Worm (Caenorhabditis elegans) whole organism, young adult: ENCODE data around the gene B0024.15.
A peak's percentile ranks its signal among the peaks of the same experiment; 100 is the strongest.

Experiments
- B0019.2 ChIP-seq: fragments of 200-800 bp; sonication (Bioruptor generic); conservative IDR thresholded peaks from 2 replicates; pipeline ENCODE4 v1.3.6; 2022; ENCODE audit warnings: missing genetic modification reagents, missing genetic modification characterization, missing compliant biosample characterization
- B0336.3 ChIP-seq: fragments of 200-800 bp; sonication (Bioruptor generic); IDR thresholded peaks from 2 replicates; pipeline ENCODE4 v1.3.6; 2022; ENCODE audit warnings: missing genetic modification characterization, missing compliant biosample characterization
- F22D6.2 ChIP-seq: sonication (generic microtip); optimal IDR thresholded peaks from 2 replicates; lab custom pipeline; 2016; ENCODE audit warnings: mild to moderate bottlenecking, missing genetic modification characterization, missing compliant biosample characterization
- F23B12.7 ChIP-seq: sonication (generic microtip); optimal IDR thresholded peaks from 2 replicates; lab custom pipeline; 2017; ENCODE audit warnings: missing genetic modification characterization, mild to moderate bottlenecking, missing compliant biosample characterization, antibody characterized with exemption, moderate library complexity; ENCODE audit not compliant: insufficient read depth
- F33H1.4 ChIP-seq: fragments of 200-800 bp; sonication (Bioruptor generic); IDR thresholded peaks from 2 replicates; pipeline ENCODE4 v1.3.6; 2022; ENCODE audit warnings: missing genetic modification reagents, missing genetic modification characterization, missing compliant biosample characterization
- F37B4.10 ChIP-seq: fragments of 200-800 bp; sonication (Bioruptor generic); IDR thresholded peaks from 2 replicates; pipeline ENCODE4 v1.3.6; 2022; ENCODE audit warnings: missing genetic modification characterization, missing compliant biosample characterization
- F39B2.1 ChIP-seq: fragments of 200-800 bp; sonication (Bioruptor generic); IDR thresholded peaks from 2 replicates; pipeline ENCODE4 v1.3.6; 2022; ENCODE audit warnings: missing genetic modification reagents, missing genetic modification characterization, missing compliant biosample characterization
- F57C9.4 ChIP-seq: sonication (generic microtip); optimal IDR thresholded peaks from 2 replicates; lab custom pipeline; 2017; ENCODE audit warnings: mild to moderate bottlenecking, missing genetic modification characterization, missing compliant biosample characterization
- T07F8.4 ChIP-seq: sonication (generic microtip); optimal IDR thresholded peaks from 2 replicates; lab custom pipeline; 2016; ENCODE audit warnings: mild to moderate bottlenecking, missing genetic modification characterization, moderate library complexity, missing compliant biosample characterization
- Y53F4B.3 ChIP-seq: fragments of 200-800 bp; sonication (Bioruptor generic); IDR thresholded peaks from 2 replicates; pipeline ENCODE4 v1.3.6; 2022; ENCODE audit warnings: missing genetic modification reagents, missing genetic modification characterization, missing compliant biosample characterization
- aptf-3 ChIP-seq: fragments of 200-800 bp; sonication (Bioruptor generic); IDR thresholded peaks from 2 replicates; pipeline ENCODE4 v1.3.6; 2022; ENCODE audit warnings: missing genetic modification characterization, missing compliant biosample characterization
- cebp-1 ChIP-seq, 2 experiments: fragments of 200-800 bp in 1 of 2; sonication (Bioruptor generic) in 1 of 2; sonication (generic microtip) in 1 of 2; IDR thresholded peaks in 1 of 2; optimal IDR thresholded peaks in 1 of 2; 2 replicates each; pipeline versions ENCODE4 v1.3.6 to Lab custom; 2017 to 2022; ENCODE audit warnings: missing compliant biosample characterization in 2 of 2, missing genetic modification characterization in 2 of 2, mild to moderate bottlenecking in 1 of 2, missing genetic modification reagents in 1 of 2, moderate library complexity in 1 of 2
- ceh-27 ChIP-seq: fragments of 200-800 bp; sonication (Bioruptor generic); optimal IDR thresholded peaks from 2 replicates; lab custom pipeline; 2018; ENCODE audit warnings: mild to moderate bottlenecking, missing genetic modification characterization, moderate library complexity, missing compliant biosample characterization
- ceh-40 ChIP-seq: fragments of 200-800 bp; sonication (Bioruptor generic); IDR thresholded peaks from 2 replicates; pipeline ENCODE4 v1.3.6; 2022; ENCODE audit warnings: missing genetic modification characterization, missing compliant biosample characterization
- ceh-58 ChIP-seq: fragments of 200-800 bp; sonication (Bioruptor generic); IDR thresholded peaks from 2 replicates; pipeline ENCODE4 v1.3.6; 2022; ENCODE audit warnings: missing genetic modification characterization, missing compliant biosample characterization
- ceh-91 ChIP-seq: fragments of 200-800 bp; sonication (Bioruptor generic); IDR thresholded peaks from 2 replicates; pipeline ENCODE4 v1.3.6; 2022; ENCODE audit warnings: missing genetic modification reagents, missing genetic modification characterization, missing compliant biosample characterization
- die-1 ChIP-seq: sonication (generic microtip); optimal IDR thresholded peaks from 2 replicates; lab custom pipeline; 2016; ENCODE audit warnings: missing genotype, mild to moderate bottlenecking, missing genetic modification characterization, missing compliant biosample characterization
- dpff-1 ChIP-seq: sonication (generic microtip); optimal IDR thresholded peaks from 2 replicates; lab custom pipeline; 2017; ENCODE audit warnings: mild to moderate bottlenecking, missing genetic modification characterization, missing compliant biosample characterization
- hlh-26 ChIP-seq: fragments of 200-800 bp; sonication (Bioruptor generic); conservative IDR thresholded peaks from 2 replicates; pipeline ENCODE4 v1.3.6; 2022; ENCODE audit warnings: missing genetic modification reagents, missing genetic modification characterization, missing compliant biosample characterization
- hrde-1 ChIP-seq: sonication (generic microtip); optimal IDR thresholded peaks from 2 replicates; lab custom pipeline; 2016; ENCODE audit warnings: missing genetic modification characterization, mild to moderate bottlenecking, missing compliant biosample characterization, moderate library complexity, missing genotype, missing genetic modification reagents, borderline replicate concordance
- hsf-1 ChIP-seq: fragments of 200-800 bp; sonication (Bioruptor generic); IDR thresholded peaks from 2 replicates; pipeline ENCODE4 v1.3.6; 2022; ENCODE audit warnings: missing genetic modification reagents, missing genetic modification characterization, missing compliant biosample characterization
- lin-26 ChIP-seq: fragments of 200-800 bp; sonication (Bioruptor generic); IDR thresholded peaks from 2 replicates; pipeline ENCODE4 v1.3.6; 2022; ENCODE audit warnings: missing genetic modification reagents, missing genetic modification characterization, missing compliant biosample characterization
- lin-54 ChIP-seq: fragments of 200-800 bp; sonication (Bioruptor generic); optimal IDR thresholded peaks from 2 replicates; lab custom pipeline; 2018; ENCODE audit warnings: mild to moderate bottlenecking, missing genetic modification characterization, missing compliant biosample characterization
- madf-10 ChIP-seq: sonication (generic microtip); optimal IDR thresholded peaks from 2 replicates; lab custom pipeline; 2016; ENCODE audit warnings: mild to moderate bottlenecking, missing genetic modification characterization, missing compliant biosample characterization
- madf-8 ChIP-seq: fragments of 200-800 bp; sonication (Bioruptor generic); conservative IDR thresholded peaks from 2 replicates; pipeline ENCODE4 v1.3.6; 2022; ENCODE audit warnings: missing genetic modification reagents, missing genetic modification characterization, missing compliant biosample characterization
- nfya-1 ChIP-seq: sonication (generic microtip); optimal IDR thresholded peaks from 2 replicates; lab custom pipeline; 2017; ENCODE audit warnings: antibody characterized with exemption, missing compliant biosample characterization, missing genetic modification characterization, borderline replicate concordance; ENCODE audit not compliant: insufficient read depth
- nfya-2 ChIP-seq: fragments of 200-800 bp; sonication (Bioruptor generic); IDR thresholded peaks from 2 replicates; pipeline ENCODE4 v1.3.6; 2022; ENCODE audit warnings: missing genetic modification reagents, missing genetic modification characterization, missing compliant biosample characterization
- nhr-120 ChIP-seq: fragments of 200-800 bp; sonication (Bioruptor generic); IDR thresholded peaks from 2 replicates; pipeline ENCODE4 v1.3.6; 2022; ENCODE audit warnings: missing genetic modification characterization, missing compliant biosample characterization
- nhr-80 ChIP-seq: sonication (generic microtip); optimal IDR thresholded peaks from 2 replicates; lab custom pipeline; 2016; ENCODE audit warnings: missing genetic modification characterization, missing compliant biosample characterization
- nhr-90 ChIP-seq: sonication (generic microtip); optimal IDR thresholded peaks from 2 replicates; lab custom pipeline; 2016; ENCODE audit warnings: missing genotype, mild to moderate bottlenecking, missing genetic modification characterization, missing compliant biosample characterization
- somi-1 ChIP-seq: fragments of 200-800 bp; sonication (Bioruptor generic); optimal IDR thresholded peaks from 2 replicates; lab custom pipeline; 2018; ENCODE audit warnings: mild to moderate bottlenecking, missing genetic modification characterization, missing compliant biosample characterization
- tbx-9 ChIP-seq: sonication (generic microtip); optimal IDR thresholded peaks from 2 replicates; lab custom pipeline; 2016; ENCODE audit warnings: borderline replicate concordance, missing genetic modification characterization, inconsistent platforms, missing compliant biosample characterization
- unc-62 ChIP-seq: fragments of 150-350 bp; optimal IDR thresholded peaks from 2 replicates; lab custom pipeline; 2014; ENCODE audit warnings: missing biosample characterization, missing genetic modification reagents, missing genetic modification characterization

The B0024.15 gene

DNA sequence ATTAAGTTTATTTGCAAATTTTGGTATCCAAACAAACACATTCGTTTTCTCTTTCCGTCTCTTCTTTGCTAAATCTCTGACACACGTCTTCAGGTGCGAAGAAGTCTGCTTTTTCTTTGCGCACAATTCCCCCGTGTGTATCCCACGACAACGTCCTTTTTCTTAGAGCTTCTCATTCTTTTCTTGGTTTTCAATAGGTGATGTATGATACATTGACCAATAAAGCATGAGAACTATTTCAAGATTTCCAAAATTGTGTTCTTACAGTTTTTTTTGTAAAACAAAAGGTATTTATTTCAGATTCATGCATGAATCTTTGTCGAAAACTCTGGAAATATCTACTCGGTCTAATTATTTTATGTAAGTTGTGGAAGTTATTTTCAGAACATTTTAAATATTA lies at the start of gene B0024.15:
Gene B0024.15 (plus strand): TSS at position 301 of the 400 bp plus-strand sequence.
- TF ChIP-seq madf-10 (tag; lab: Kevin White, UChicago) (no peak), dpff-1 (no peak), B0019.2 (no peak)

DNA sequence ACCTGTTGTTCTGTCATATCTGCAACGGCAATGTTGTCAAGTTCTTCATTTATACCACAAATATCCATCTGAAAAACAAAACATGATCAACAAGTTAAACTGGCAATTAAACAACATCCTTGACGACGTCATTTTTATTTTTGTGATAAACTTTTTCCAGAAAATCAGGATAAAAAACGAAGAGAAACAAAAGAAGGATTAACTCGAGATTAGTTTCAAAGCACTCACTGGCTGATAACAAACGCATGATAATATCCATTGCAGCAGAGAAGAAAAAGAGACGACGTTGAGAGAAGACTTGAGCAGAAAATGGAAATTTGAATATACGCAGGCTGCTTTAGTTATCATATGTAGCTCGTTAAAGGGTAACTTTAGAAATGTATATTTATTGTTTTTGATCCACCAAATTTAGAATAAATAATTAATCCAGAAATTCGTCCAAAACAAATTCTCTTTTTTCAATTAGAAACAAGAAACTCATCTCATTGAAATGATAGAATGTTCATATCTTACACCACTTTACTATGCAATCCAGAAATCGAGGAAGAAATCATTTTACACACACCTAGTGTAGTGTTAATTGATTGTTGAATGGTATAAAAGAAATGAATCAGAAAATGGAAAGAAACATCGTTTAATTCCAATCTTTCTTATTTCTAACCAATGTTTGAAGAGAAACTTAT lies 48.6 kb upstream of the B0024.15 start, which contains the start of the genes C12D8.21 and col-148:
Gene C12D8.21 (minus strand): TSS at position 68 of the 683 bp plus-strand sequence.
Gene col-148 (plus strand): TSS at position 633 of the 683 bp plus-strand sequence.
- TF ChIP-seq T07F8.4 (tag; lab: Kevin White, UChicago) (no peak), Y53F4B.3 (no peak), madf-8 (GFP tag; lab: Robert Waterston, UW) (no peak), B0336.3 (no peak), die-1 (tag; lab: Kevin White, UChicago) (no peak), hlh-26 (GFP tag; lab: Robert Waterston, UW) (no peak), F23B12.7 (tag; lab: Kevin White, UChicago) (no peak)

DNA sequence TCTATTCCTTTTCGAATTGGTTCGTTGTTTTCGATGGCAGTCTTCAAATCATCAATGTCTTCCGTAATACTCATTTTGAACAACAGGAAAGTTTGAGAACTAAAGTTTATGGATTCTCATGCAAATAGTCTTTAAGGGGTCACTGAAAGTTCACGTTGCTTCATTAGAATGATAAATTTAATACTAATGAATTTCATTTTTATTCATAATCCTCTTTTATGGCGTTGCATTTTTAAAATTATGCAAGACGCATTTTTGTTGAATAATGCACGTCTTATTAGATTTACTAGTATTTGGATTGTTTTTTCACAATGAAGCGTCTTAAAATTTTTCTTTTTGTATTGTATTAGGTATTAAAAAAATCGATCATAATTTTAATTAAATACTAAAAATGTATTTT lies 46.7 kb upstream of the B0024.15 start, which contains the start of gene C12D8.9:
Gene C12D8.9 (minus strand): TSS at position 101 of the 400 bp plus-strand sequence.
- TF ChIP-seq nfya-1 (no peak), F33H1.4 (no peak), nhr-120 (no peak), ceh-58 (no peak), F57C9.4 (tag; lab: Kevin White, UChicago) (no peak), dpff-1 (no peak), F39B2.1 (GFP tag; lab: Robert Waterston, UW) (no peak)

DNA sequence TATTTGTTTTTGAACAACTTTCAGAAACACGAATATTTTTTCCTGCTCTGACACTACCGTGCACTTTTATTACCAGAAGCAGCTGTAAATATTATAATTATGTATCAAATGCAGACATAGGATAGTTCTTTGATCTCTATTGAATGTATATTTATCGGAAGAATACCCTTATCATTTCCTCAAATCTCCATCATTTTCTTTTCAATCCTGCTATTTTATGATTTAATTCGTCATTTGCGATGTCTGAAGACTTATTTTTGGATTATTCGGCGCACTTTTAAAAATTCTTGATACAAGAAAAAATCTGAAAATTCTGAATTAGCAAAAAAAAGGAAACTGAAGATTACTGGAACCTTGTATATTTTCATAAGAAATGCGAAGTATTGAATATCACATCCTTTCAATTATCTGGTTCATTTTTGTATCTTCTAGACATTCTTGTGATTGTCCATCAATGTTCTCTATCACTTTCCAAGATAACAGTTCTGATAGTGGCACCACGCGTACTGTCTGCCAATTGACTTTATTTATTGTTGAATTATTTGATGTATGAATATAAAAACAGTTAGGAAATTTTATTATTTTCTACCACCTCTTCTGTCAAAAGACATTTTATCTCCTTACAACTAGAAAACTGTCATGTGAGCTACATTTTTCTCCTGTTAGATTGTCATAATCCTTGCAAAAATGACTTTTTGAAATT lies 45.7 kb upstream of the B0024.15 start:
- TF ChIP-seq ceh-40 (GFP tag; lab: Robert Waterston, UW) (no peak), nhr-80 (peak; percentile 61), lin-54 (GFP tag; lab: Kevin White, UChicago) (no peak), hrde-1 (no peak), somi-1 (GFP tag; lab: Kevin White, UChicago) (no peak), hlh-26 (GFP tag; lab: Robert Waterston, UW) (no peak), cebp-1 (GFP tag; IDR thresholded peaks at IDR 0.05; lab: Robert Waterston, UW) (no peak), cebp-1 (tag; optimal IDR thresholded peaks at IDR 0.05; lab: Kevin White, UChicago) (no peak), F37B4.10 (GFP tag; lab: Robert Waterston, UW) (no peak), aptf-3 (GFP tag; lab: Robert Waterston, UW) (no peak)
- TF ChIP-seq, all 124 proteins: peak for 1

DNA sequence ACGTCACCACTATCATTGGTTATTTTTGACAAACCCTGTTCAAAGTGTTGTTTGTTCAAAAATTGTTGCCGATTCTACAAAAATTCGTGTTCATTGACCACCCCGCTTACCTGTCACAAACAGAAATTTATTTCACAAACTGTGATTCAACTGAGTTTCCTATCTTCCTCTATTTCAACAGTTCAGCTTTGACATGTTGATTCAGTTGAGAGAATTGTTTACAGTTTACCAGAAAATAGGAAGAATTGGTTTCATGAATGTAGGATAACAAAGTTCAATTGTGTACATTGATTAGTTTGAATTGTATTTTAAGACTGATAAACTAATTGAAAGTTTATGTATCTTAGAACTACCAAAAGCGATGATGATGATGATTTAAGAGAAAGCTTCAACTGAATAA lies 44.2 kb upstream of the B0024.15 start:
- TF ChIP-seq hsf-1: no peak
- TF ChIP-seq cebp-1 (GFP tag; IDR thresholded peaks at IDR 0.05; lab: Robert Waterston, UW): no peak
- peak; percentile 34 for TF ChIP-seq cebp-1 (tag; optimal IDR thresholded peaks at IDR 0.05; lab: Kevin White, UChicago)
- peak; percentile 91 for TF ChIP-seq unc-62
- TF ChIP-seq nfya-2 (GFP tag; lab: Robert Waterston, UW): no peak
- TF ChIP-seq F57C9.4 (tag; lab: Kevin White, UChicago): no peak
- no peak for TF ChIP-seq nhr-90 (tag; lab: Kevin White, UChicago)
- no peak for TF ChIP-seq F22D6.2
- no peak for TF ChIP-seq F23B12.7 (tag; lab: Kevin White, UChicago)
- TF ChIP-seq ceh-27: no peak
- TF ChIP-seq lin-26 (GFP tag; lab: Robert Waterston, UW): no peak
- no peak for TF ChIP-seq tbx-9
- no peak for TF ChIP-seq ceh-91 (GFP tag; lab: Robert Waterston, UW)
